Worm (Caenorhabditis elegans) whole organism, L4/young adult: Measurements from ENCODE around the gene B0353.1.

Experiments
- W03F9.2 ChIP-seq: fragments of 150-350 bp; optimal IDR thresholded peaks from 2 replicates; lab custom pipeline; 2014; ENCODE audit warnings: missing biosample characterization, missing genetic modification characterization
- dao-5 ChIP-seq: sonication (generic microtip); optimal IDR thresholded peaks from 2 replicates; lab custom pipeline; 2016; ENCODE audit warnings: missing genotype, missing genetic modification characterization, moderate library complexity, missing compliant biosample characterization
- him-1 ChIP-seq: sonication (generic microtip); optimal IDR thresholded peaks from 2 replicates; lab custom pipeline; 2016; ENCODE audit warnings: missing genotype, missing genetic modification reagents, missing genetic modification characterization, missing compliant biosample characterization

Gene B0353.1

ce11 chrIII:558832-559231 lies 3.1 kb downstream of the B0353.1 start:
- TF ChIP-seq W03F9.2 (tag; lab: Kevin White, UChicago) (no peak), dao-5 (tag; lab: Kevin White, UChicago) (no peak), him-1 (tag; lab: Kevin White, UChicago) (no peak)

DNA sequence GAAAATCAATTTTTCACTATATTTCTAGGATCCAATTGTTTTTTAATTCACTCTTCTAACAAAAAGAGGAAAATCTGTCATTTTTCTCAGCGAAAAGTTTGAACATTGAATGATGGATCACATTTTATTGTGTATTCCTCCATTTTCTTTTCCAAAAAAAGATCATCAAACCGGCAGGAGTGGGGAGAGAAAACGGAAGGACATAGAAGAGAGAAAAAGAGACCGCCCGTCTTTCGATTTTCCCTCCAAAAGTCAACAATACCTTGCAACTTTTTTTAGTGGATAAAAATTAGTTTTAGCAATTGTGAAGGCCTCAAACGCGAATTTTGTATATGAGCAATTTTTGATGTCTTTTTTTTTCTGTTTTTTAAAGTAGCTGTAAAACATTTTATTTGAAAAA lies 8.0 kb downstream of the B0353.1 start:
- no peak for TF ChIP-seq dao-5 (tag; lab: Kevin White, UChicago)
- no peak for TF ChIP-seq W03F9.2 (tag; lab: Kevin White, UChicago)
- TF ChIP-seq him-1 (tag; lab: Kevin White, UChicago), result no peak

- TF ChIP-seq dao-5 (tag; lab: Kevin White, UChicago) (no peak), him-1 (tag; lab: Kevin White, UChicago) (no peak), W03F9.2 (tag; lab: Kevin White, UChicago) (no peak)
These were observed 9.0 kb downstream of the B0353.1 start for ce11 chrIII:564786-565185.

DNA sequence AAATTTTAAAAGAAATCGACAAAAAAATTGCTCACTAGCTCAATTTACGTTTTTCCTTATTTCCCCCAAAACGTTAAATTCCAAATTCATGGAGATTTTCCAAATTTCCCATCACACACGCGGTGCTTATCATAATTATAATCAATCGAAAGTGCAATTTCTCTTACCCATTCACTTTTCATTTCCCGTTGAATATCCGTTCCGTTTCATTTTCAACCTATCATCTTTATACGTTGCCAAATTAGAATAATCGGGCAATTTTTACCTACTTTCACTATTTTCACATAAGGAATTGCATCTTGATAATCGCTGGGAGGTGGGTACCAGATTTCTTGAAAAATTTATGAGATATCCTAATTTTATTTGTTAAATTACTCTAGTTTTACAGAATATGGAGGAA lies 13.1 kb downstream of the B0353.1 start:
- TF ChIP-seq W03F9.2 (tag; lab: Kevin White, UChicago) (no peak), dao-5 (tag; lab: Kevin White, UChicago) (no peak), him-1 (tag; lab: Kevin White, UChicago) (no peak)

DNA sequence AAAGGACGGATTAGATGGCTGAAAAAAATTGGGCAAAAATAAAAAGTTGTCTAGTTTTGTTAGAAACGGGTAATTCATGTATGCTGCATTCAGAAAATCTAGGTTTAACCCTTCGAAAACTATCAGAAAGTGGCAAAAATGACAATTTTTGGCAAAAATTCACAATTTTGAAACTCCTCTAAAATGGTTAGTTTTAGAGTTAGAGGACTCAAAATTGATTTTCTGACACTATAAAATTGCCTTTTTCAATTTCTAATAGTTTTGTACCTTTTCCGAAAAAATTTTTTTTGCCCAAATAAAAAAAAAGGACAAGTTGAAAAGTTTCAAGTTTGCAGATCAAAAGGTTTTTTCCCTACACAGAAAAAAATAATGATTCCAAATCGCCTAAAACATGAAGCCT lies 20.8 kb downstream of the B0353.1 start:
- TF ChIP-seq dao-5 (tag; lab: Kevin White, UChicago) (no peak), him-1 (tag; lab: Kevin White, UChicago) (no peak), W03F9.2 (tag; lab: Kevin White, UChicago) (no peak)

DNA sequence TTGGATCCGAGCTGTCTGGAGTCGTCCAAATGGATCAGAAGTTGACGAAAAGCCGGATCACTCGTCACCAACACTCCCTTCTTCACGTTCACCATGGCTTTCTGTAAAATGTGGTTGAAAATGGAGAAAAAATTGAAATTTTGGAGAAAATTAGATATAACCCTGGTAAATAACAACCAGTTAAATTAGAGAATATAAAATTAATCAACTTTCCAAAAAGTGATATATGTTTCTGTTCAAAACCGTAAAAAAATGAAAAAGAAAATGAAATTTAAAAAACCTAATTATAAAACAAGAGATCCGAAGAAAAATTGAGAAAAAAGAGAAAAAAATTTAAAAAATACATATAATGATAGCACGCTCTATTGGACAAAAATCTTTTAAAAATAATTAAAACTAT lies 21.7 kb downstream of the B0353.1 start, which contains the start of gene gtf-2H5:
Gene gtf-2H5 (minus strand): TSS at position 101 of the 400 bp plus-strand sequence.
- TF ChIP-seq dao-5 (tag; lab: Kevin White, UChicago) (no peak), him-1 (tag; lab: Kevin White, UChicago) (no peak), W03F9.2 (tag; lab: Kevin White, UChicago) (no peak)

ce11 chrIII:587009-587408 lies 31.3 kb downstream of the B0353.1 start, which contains the start of gene helq-1:
Gene helq-1 (minus strand): TSS chrIII:587109.
- no peak for TF ChIP-seq dao-5 (tag; lab: Kevin White, UChicago)
- TF ChIP-seq him-1 (tag; lab: Kevin White, UChicago), result no peak

- TF ChIP-seq W03F9.2 (tag; lab: Kevin White, UChicago) (no peak), dao-5 (tag; lab: Kevin White, UChicago) (no peak), him-1 (tag; lab: Kevin White, UChicago) (no peak)
These were observed 39.7 kb downstream of the B0353.1 start for ce11 chrIII:595449-595848.

- TF ChIP-seq W03F9.2 (tag; lab: Kevin White, UChicago), result peak; percentile 42
- TF ChIP-seq dao-5 (tag; lab: Kevin White, UChicago), result no peak
- no peak for TF ChIP-seq him-1 (tag; lab: Kevin White, UChicago)
These were observed 42.4 kb downstream of the B0353.1 start for ce11 chrIII:598168-598567.

- TF ChIP-seq dao-5 (tag; lab: Kevin White, UChicago) (no peak), him-1 (tag; lab: Kevin White, UChicago) (no peak), W03F9.2 (tag; lab: Kevin White, UChicago) (no peak)
These were observed 42.9 kb downstream of the B0353.1 start, which contains the start of gene Y55B1AR.2 for ce11 chrIII:598687-599086. Gene Y55B1AR.2 (minus strand): TSS chrIII:598787.

DNA sequence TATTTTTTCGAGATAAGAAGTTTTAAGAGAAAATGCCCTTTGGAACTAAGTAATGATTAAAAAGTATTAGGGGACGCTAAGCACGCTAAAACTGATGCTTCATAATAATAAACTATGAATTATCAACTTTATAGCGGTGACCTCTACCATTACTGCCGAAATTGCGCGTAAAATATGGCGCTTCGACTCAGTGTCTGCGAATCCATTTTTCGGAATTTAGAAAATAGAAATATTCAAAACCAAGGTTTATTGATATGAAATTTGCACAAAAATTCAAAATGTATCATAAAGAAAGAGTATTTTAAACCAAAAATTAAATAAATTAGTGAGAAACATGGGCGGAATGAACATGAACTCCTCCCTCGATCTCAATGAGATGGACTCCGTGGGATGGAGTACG lies 43.5 kb downstream of the B0353.1 start:
- TF ChIP-seq dao-5 (tag; lab: Kevin White, UChicago) (no peak), him-1 (tag; lab: Kevin White, UChicago) (no peak), W03F9.2 (tag; lab: Kevin White, UChicago) (no peak)

ce11 chrIII:600316-600932 lies 44.7 kb downstream of the B0353.1 start, which contains the start of gene lec-6:
Gene lec-6 (minus strand): TSS chrIII:600366.
- no peak for TF ChIP-seq him-1 (tag; lab: Kevin White, UChicago)
- no peak for TF ChIP-seq dao-5 (tag; lab: Kevin White, UChicago)
- TF ChIP-seq W03F9.2 (tag; lab: Kevin White, UChicago), result no peak

DNA sequence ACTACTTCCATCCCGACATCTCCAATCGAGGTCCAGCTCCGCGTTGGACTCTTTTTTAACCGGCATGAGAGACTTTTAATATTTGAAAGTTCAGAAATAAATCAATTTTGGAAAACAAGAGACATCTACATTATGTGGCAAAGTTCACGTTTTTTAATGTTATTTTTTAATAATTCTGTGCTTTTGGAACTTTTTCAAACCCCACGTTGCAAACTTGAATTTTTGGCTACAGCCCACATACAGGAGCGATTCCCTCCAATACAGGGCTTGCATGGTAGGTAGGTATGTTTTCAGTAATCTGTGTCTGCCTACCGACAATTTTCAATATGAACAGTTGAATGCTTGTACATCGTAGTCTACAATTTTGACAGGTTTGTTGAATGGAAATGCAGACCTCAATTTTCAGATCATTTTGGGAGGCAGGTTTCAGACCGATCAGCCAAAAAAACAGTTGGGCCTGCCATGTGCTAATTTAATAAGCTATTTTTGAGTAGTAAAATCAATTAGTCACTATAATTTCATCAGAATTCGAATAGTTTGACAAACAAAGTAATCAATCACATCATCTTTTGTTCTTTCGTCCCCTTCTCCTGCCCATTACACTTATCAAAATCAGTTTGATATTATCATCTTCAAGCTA lies 49.8 kb downstream of the B0353.1 start, which contains the start of the genes Y55B1AR.4 and ttr-7:
Gene Y55B1AR.4 (minus strand): TSS at position 101 of the 640 bp plus-strand sequence.
Gene ttr-7 (plus strand): TSS at position 590 of the 640 bp plus-strand sequence.
- TF ChIP-seq him-1 (tag; lab: Kevin White, UChicago) (no peak), W03F9.2 (tag; lab: Kevin White, UChicago) (no peak), dao-5 (tag; lab: Kevin White, UChicago) (no peak)
